Worm (Caenorhabditis elegans): ENCODE measurements around the gene K11H12.4.

K11H12.4 gene

ce11 chrIV:649365-649764 lies 26.3 kb downstream of the K11H12.4 start, which contains the start of gene K11H12.9:
Gene K11H12.9, plus strand, starts transcription at chrIV:649665.
- TF ChIP-seq zfh-2 (GFP tag; conservative IDR thresholded peaks at IDR 0.05), result peak; percentile 45; the same call in 1 of the 2 replicates
- TF ChIP-seq fkh-3 (tag; optimal IDR thresholded peaks at IDR 0.05), result no peak

ce11 chrIV:648362-648761 lies 27.3 kb downstream of the K11H12.4 start:
- TF ChIP-seq B0336.3 (GFP tag; IDR thresholded peaks at IDR 0.05) (no peak), gei-17 (GFP tag; optimal IDR thresholded peaks at IDR 0.05) (no peak), lin-26 (GFP tag; IDR thresholded peaks at IDR 0.05) (no peak), K12H6.12 (tag; optimal IDR thresholded peaks at IDR 0.05) (no peak), let-607 (tag; optimal IDR thresholded peaks at IDR 0.05) (no peak), lsl-1 (GFP tag; optimal IDR thresholded peaks at IDR 0.05) (no peak), F57A8.1 (GFP tag; optimal IDR thresholded peaks at IDR 0.05) (no peak), atf-7 (tag; optimal IDR thresholded peaks at IDR 0.05) (no peak), madf-6 (GFP tag; IDR thresholded peaks at IDR 0.05) (no peak), unc-62 (GFP tag; optimal IDR thresholded peaks at IDR 0.05) (no peak), sdz-38 (tag; optimal IDR thresholded peaks at IDR 0.05) (no peak), ceh-58 (GFP tag; IDR thresholded peaks at IDR 0.05) (no peak), F55B11.4 (tag; optimal IDR thresholded peaks at IDR 0.05; ENCODE audit: borderline replicate concordance, insufficient read depth) (no peak)

- no peak for TF ChIP-seq ama-1 (optimal IDR thresholded peaks at IDR 0.05)
- no peak for TF ChIP-seq ama-1 (GFP tag; optimal IDR thresholded peaks at IDR 0.05)
- no peak for TF ChIP-seq attf-6 (GFP tag; IDR thresholded peaks at IDR 0.05)
- no peak for TF ChIP-seq lir-1 (GFP tag; conservative IDR thresholded peaks at IDR 0.05)
- TF ChIP-seq snpc-3.4 (tag; optimal IDR thresholded peaks at IDR 0.05), result no peak
- no peak for TF ChIP-seq gei-17 (GFP tag; optimal IDR thresholded peaks at IDR 0.05)
- TF ChIP-seq nhr-27 (tag; optimal IDR thresholded peaks at IDR 0.05), result no peak
- TF ChIP-seq ztf-26 (tag; optimal IDR thresholded peaks at IDR 0.05), result no peak
- TF ChIP-seq lin-35 (GFP tag; optimal IDR thresholded peaks at IDR 0.05), result no peak
- TF ChIP-seq tlf-1 (GFP tag; optimal IDR thresholded peaks at IDR 0.05), result no peak
- no peak for TF ChIP-seq let-607 (tag; optimal IDR thresholded peaks at IDR 0.05)
- TF ChIP-seq rec-8 (tag; optimal IDR thresholded peaks at IDR 0.05), result no peak
- TF ChIP-seq nhr-120 (GFP tag; IDR thresholded peaks at IDR 0.05), result no peak
- TF ChIP-seq F49E8.2 (tag; optimal IDR thresholded peaks at IDR 0.05; ENCODE audit: insufficient read depth), result no peak
These were observed 32.2 kb downstream of the K11H12.4 start for ce11 chrIV:643481-643880.

- TF ChIP-seq C06A6.2 (GFP tag; conservative IDR thresholded peaks at IDR 0.05), result no peak
- no peak for TF ChIP-seq snpc-3.4 (tag; optimal IDR thresholded peaks at IDR 0.05)
- TF ChIP-seq him-1 (tag; optimal IDR thresholded peaks at IDR 0.05), result no peak
- TF ChIP-seq hlh-12 (tag; optimal IDR thresholded peaks at IDR 0.05), result no peak
- TF ChIP-seq Y53F4B.3 (GFP tag; IDR thresholded peaks at IDR 0.05), result no peak
- no peak for TF ChIP-seq ZK185.1 (tag; optimal IDR thresholded peaks at IDR 0.05; ENCODE audit: poor library complexity, severe bottlenecking)
- no peak for TF ChIP-seq ets-4 (GFP tag; optimal IDR thresholded peaks at IDR 0.05)
- no peak for TF ChIP-seq nfya-1 (tag; optimal IDR thresholded peaks at IDR 0.05; ENCODE audit: borderline replicate concordance, insufficient read depth)
- no peak for TF ChIP-seq madf-10 (tag; optimal IDR thresholded peaks at IDR 0.05)
- no peak for TF ChIP-seq efl-1 (GFP tag; optimal IDR thresholded peaks at IDR 0.05)
- no peak for TF ChIP-seq attf-6 (GFP tag; IDR thresholded peaks at IDR 0.05)
- TF ChIP-seq ztf-28 (GFP tag; IDR thresholded peaks at IDR 0.05), result no peak
- TF ChIP-seq pbrm-1 (GFP tag; IDR thresholded peaks at IDR 0.05), result no peak
- no peak for TF ChIP-seq ccch-3 (GFP tag; optimal IDR thresholded peaks at IDR 0.05)
These were observed 36.5 kb downstream of the K11H12.4 start for ce11 chrIV:639167-639566.

All from whole organism, young adult.